Fruit fly (Drosophila melanogaster): ENCODE results near the gene CG33252.
A peak's percentile ranks its signal among the peaks of the same experiment; 100 is the strongest.

Gene CG33252

DNA sequence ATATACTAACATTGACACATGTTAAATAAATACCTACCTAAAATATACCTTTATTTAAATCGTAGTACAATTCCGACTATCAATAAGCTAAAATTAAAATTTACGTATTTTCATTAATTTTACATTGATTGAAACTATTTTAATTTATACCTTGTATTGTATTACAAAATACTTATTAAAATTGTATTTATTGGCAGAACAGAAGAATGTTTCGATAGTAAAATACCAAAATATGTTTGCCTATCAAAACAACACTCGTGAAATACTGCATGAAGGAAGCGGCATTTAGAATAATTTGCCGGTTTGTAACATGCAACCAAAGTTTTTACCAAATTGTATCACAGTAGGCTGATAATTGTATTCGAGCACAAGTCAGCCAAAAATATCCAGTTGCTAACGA, 10.4 kb downstream of the CG33252 start, which contains the start of the genes DENR and CG4880 (continued):
- TF ChIP-seq Ets65A (GFP tag) (no peak), YL-1 (GFP tag; optimal IDR thresholded peaks at IDR 0.05) (peak; percentile 2), amos (GFP tag; IDR thresholded peaks at IDR 0.05; ENCODE audit: partially characterized antibody) (peak; percentile 49), unc-4 (GFP tag; IDR thresholded peaks at IDR 0.05; ENCODE audit: partially characterized antibody) (peak; percentile 54; the same call in 1 of the 2 replicates), sna (GFP tag; IDR thresholded peaks at IDR 0.05; ENCODE audit: partially characterized antibody) (peak; percentile 53; the same call in 1 of the 2 replicates), CG30403 (GFP tag; optimal IDR thresholded peaks at IDR 0.05) (no peak), knrl (GFP tag; IDR thresholded peaks at IDR 0.05; ENCODE audit: partially characterized antibody) (peak; percentile 49; the same call in 2 of the 3 replicates), sd (tag; optimal IDR thresholded peaks at IDR 0.05) (peak; percentile 0), MBD-R2 (GFP tag; IDR thresholded peaks at IDR 0.05) (peak; percentile 7; the same call in 1 of the 2 replicates), CG34422 (GFP tag; IDR thresholded peaks at IDR 0.05) (no peak), CG16813 (GFP tag; IDR thresholded peaks at IDR 0.05; ENCODE audit: partially characterized antibody) (peak; percentile 49; the same call in 2 of the 3 replicates), nmo (GFP tag; optimal IDR thresholded peaks at IDR 0.05) (peak; percentile 8), Doc3 (GFP tag; IDR thresholded peaks at IDR 0.05; ENCODE audit: partially characterized antibody) (0 out of 3 replicates have a peak, but pooled peaks have one; percentile 30), bowl (GFP tag; IDR thresholded peaks at IDR 0.05) (no peak), CG2116 (GFP tag; optimal IDR thresholded peaks at IDR 0.05) (peak; percentile 8), CG31365 (tag; optimal IDR thresholded peaks at IDR 0.05) (no peak), Dp (GFP tag; optimal IDR thresholded peaks at IDR 0.05) (peak; percentile 16), CG10267 (tag; optimal IDR thresholded peaks at IDR 0.05) (peak; percentile 3), CG11560 (tag; IDR thresholded peaks at IDR 0.05) (no peak), fu2 (GFP tag; optimal IDR thresholded peaks at IDR 0.05) (no peak), Dll (GFP tag; IDR thresholded peaks at IDR 0.05; ENCODE audit: partially characterized antibody) (peak; percentile 74)

DNA sequence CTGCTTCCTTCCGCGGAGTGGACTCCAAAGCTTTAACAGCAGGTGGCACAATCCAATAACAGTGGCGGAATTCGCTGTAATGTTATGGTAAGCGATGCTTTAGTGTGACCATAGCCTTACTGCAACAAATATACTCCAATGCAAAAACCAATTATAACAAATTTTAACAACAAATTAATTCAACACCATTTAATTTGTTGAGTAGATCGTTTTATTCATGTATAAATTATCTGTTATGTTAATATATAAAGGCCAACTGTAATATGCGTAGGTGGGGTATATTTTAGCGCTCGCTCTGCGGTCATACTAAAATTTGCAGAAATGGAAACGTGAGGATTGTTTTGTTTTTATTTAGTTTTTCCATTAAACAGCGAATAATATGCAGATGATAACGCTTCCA, 12.7 kb downstream of the CG33252 start, which contains the start of the genes Nprl2 and Polr3I:
Nprl2 (minus strand) TSS at position 86 of the 400 bp plus-strand sequence.
Polr3I (plus strand) TSS at position 302 of the 400 bp plus-strand sequence.
- TF ChIP-seq jing (GFP tag; optimal IDR thresholded peaks at IDR 0.05): no peak
- TF ChIP-seq Med (GFP tag): peak; percentile 44
- TF ChIP-seq YL-1 (GFP tag; optimal IDR thresholded peaks at IDR 0.05): peak; percentile 29
- peak; percentile 57 for TF ChIP-seq BEAF-32 (GFP tag; optimal IDR thresholded peaks at IDR 0.05)
- peak; percentile 65 for TF ChIP-seq CG13287 (GFP tag; IDR thresholded peaks at IDR 0.05; ENCODE audit: partially characterized antibody)
- peak; percentile 41 for TF ChIP-seq trem (tag; optimal IDR thresholded peaks at IDR 0.05)
- peak; percentile 43 for TF ChIP-seq Scr (GFP tag; IDR thresholded peaks at IDR 0.05; ENCODE audit: partially characterized antibody)
- TF ChIP-seq MBD-R2 (GFP tag; IDR thresholded peaks at IDR 0.05): peak; percentile 39
- TF ChIP-seq hbn (GFP tag; IDR thresholded peaks at IDR 0.05; ENCODE audit: partially characterized antibody): peak; percentile 28; the same call in 1 of the 2 replicates
- TF ChIP-seq CG1832 (GFP tag; optimal IDR thresholded peaks at IDR 0.05): no peak
- TF ChIP-seq danr (GFP tag; IDR thresholded peaks at IDR 0.05): no peak
- peak; percentile 28 for TF ChIP-seq CG1603 (tag; optimal IDR thresholded peaks at IDR 0.05)
- TF ChIP-seq Mrtf (GFP tag; IDR thresholded peaks at IDR 0.05): no peak
- no peak for TF ChIP-seq Dip2 (GFP tag; IDR thresholded peaks at IDR 0.05)
- TF ChIP-seq sens (GFP tag): peak; percentile 37
- TF ChIP-seq CG14710 (tag; optimal IDR thresholded peaks at IDR 0.05): peak; percentile 20
- peak; percentile 48 for TF ChIP-seq MESR4 (GFP tag; optimal IDR thresholded peaks at IDR 0.05)
- no peak for TF ChIP-seq disco-r (GFP tag; optimal IDR thresholded peaks at IDR 0.05)
- peak; percentile 51; the same call in 1 of the 2 replicates for TF ChIP-seq unc-4 (GFP tag; IDR thresholded peaks at IDR 0.05; ENCODE audit: partially characterized antibody)
- 0 out of 3 replicates have a peak, but pooled peaks have one; percentile 18 for TF ChIP-seq Doc3 (GFP tag; IDR thresholded peaks at IDR 0.05; ENCODE audit: partially characterized antibody)
- peak; percentile 72 for TF ChIP-seq gfzf (GFP tag; optimal IDR thresholded peaks at IDR 0.05)
- no peak for TF ChIP-seq CG1024 (GFP tag; IDR thresholded peaks at IDR 0.05)
- peak; percentile 7 for TF ChIP-seq CG4617 (GFP tag; optimal IDR thresholded peaks at IDR 0.05; ENCODE audit: borderline replicate concordance)
- TF ChIP-seq E2f2 (GFP tag; IDR thresholded peaks at IDR 0.05): peak; percentile 29; the same call in 1 of the 2 replicates
- peak; percentile 26 for TF ChIP-seq Dp (GFP tag; optimal IDR thresholded peaks at IDR 0.05)
- peak; percentile 58 for TF ChIP-seq CG9797 (GFP tag; optimal IDR thresholded peaks at IDR 0.05)
- no peak for TF ChIP-seq sna (GFP tag; IDR thresholded peaks at IDR 0.05; ENCODE audit: partially characterized antibody)
- peak; percentile 57 for TF ChIP-seq stwl (tag; optimal IDR thresholded peaks at IDR 0.05)
- peak; percentile 74 for TF ChIP-seq nerfin-1 (tag; optimal IDR thresholded peaks at IDR 0.05)
- no peak for TF ChIP-seq Max (GFP tag; optimal IDR thresholded peaks at IDR 0.05)
- peak; percentile 49 for TF ChIP-seq pzg (GFP tag; optimal IDR thresholded peaks at IDR 0.05)
- TF ChIP-seq Dll (GFP tag; IDR thresholded peaks at IDR 0.05; ENCODE audit: partially characterized antibody): peak; percentile 47; the same call in 1 of the 4 replicates

All from whole organism, embryonic.